Worm (Caenorhabditis elegans) whole organism, L4/young adult: ENCODE measurements around the gene M153.3.

Experiments
- W03F9.2 ChIP-seq: fragments of 150-350 bp; optimal IDR thresholded peaks from 2 replicates; lab custom pipeline; 2014; ENCODE audit warnings: missing biosample characterization, missing genetic modification characterization
- dao-5 ChIP-seq: sonication (generic microtip); optimal IDR thresholded peaks from 2 replicates; lab custom pipeline; 2016; ENCODE audit warnings: missing genotype, missing genetic modification characterization, moderate library complexity, missing compliant biosample characterization
- him-1 ChIP-seq: sonication (generic microtip); optimal IDR thresholded peaks from 2 replicates; lab custom pipeline; 2016; ENCODE audit warnings: missing genotype, missing genetic modification reagents, missing genetic modification characterization, missing compliant biosample characterization

- TF ChIP-seq him-1 (tag; lab: Kevin White, UChicago) (no peak), W03F9.2 (tag; lab: Kevin White, UChicago) (no peak), dao-5 (no peak)
Measured at ce11 chrX:12104630-12105029, 38.0 kb upstream of the M153.3 start, which contains the start of gene col-181.
